Worm (Caenorhabditis elegans): ENCODE results near the gene Y49E10.10.

Y49E10.10 gene

DNA sequence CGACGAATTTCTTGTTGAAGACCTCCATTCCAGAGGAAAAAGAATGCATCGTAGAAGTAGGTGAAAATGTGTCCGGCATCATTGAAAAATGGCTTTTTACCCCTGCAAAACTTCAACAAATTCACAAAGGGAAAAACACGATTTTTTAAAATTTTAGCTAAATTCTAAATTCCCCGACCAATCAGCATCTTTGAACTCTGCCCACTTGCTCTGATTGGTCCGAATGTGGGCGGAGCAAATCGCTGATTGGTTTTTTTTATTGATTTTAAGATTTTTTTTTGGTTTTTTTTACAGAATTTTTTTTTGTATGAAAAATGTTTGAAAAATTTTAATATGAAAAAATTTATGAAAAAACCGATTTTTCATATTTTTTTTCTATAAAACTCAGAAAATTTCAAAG, 48.6 kb downstream of the Y49E10.10 start:
- no peak for TF ChIP-seq K11D2.4 (GFP tag; IDR thresholded peaks at IDR 0.05)
- no peak for TF ChIP-seq die-1 (tag; optimal IDR thresholded peaks at IDR 0.05)
- TF ChIP-seq nhr-120 (GFP tag; IDR thresholded peaks at IDR 0.05): no peak
- no peak for TF ChIP-seq ccch-3 (GFP tag; optimal IDR thresholded peaks at IDR 0.05)
- no peak for TF ChIP-seq aptf-3 (GFP tag; IDR thresholded peaks at IDR 0.05)
- TF ChIP-seq somi-1 (GFP tag; optimal IDR thresholded peaks at IDR 0.05): no peak
- TF ChIP-seq attf-5 (GFP tag; optimal IDR thresholded peaks at IDR 0.05): no peak
- TF ChIP-seq ztf-3 (GFP tag; optimal IDR thresholded peaks at IDR 0.05): no peak
- TF ChIP-seq dpff-1 (tag; optimal IDR thresholded peaks at IDR 0.05): no peak
- TF ChIP-seq ceh-58 (GFP tag; IDR thresholded peaks at IDR 0.05): no peak
- no peak for TF ChIP-seq athp-1 (tag; optimal IDR thresholded peaks at IDR 0.05)
- no peak for TF ChIP-seq dpl-1 (GFP tag; optimal IDR thresholded peaks at IDR 0.05)
- TF ChIP-seq unc-62 (GFP tag; optimal IDR thresholded peaks at IDR 0.05): no peak

DNA sequence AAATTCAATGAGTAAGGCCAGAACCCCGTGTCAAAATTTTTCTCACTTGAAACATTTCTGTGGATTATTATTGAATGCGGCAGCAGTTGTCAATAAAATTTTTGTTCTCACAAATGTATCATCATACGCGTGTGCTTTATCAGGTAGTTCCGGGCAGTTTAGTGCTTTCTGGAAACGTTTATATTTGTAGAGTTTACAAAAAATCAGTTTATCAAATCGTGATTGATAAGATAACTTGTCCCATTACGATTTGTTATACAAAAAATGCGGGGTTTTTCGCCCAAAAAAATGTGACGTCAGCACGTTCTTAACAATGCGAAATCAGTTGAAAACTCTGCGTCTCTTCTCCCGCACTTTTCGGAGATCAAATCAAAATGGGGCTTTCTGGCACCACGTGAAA, 50.0 kb downstream of the Y49E10.10 start:
- peak; percentile 67 for TF ChIP-seq nhr-80 (tag; optimal IDR thresholded peaks at IDR 0.05)
- TF ChIP-seq nhr-179 (tag; optimal IDR thresholded peaks at IDR 0.05): no peak

DNA sequence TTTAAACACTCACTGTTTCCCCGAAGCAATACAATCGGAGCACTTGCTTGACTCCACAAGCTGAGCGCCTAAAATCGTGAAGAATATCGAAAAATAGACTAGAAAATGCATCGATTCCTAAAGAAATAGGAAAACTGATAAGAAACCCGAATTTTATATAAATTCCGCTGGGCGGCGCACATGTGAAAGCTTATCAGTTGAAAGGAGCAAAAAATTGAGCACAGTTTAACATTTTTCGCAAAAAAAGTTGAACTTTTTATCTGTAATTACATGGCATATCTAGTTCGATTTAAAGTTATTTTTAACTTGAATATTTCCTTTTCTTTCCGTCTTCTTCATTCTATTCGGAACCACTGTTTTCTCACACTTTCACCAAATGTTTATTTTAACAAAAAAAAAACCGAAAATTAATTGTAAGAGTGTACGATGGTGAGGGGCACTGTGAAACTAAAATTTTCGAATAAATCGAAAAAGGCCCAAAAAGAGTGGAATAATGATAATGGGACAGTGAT, 50.8 kb downstream of the Y49E10.10 start, which contains the start of gene Y49E10.18:
Gene Y49E10.18, minus strand, starts transcription at position 116 of the 512 bp plus-strand sequence.
- TF ChIP-seq madf-3 (GFP tag; IDR thresholded peaks at IDR 0.05): no peak
- TF ChIP-seq attf-6 (GFP tag; IDR thresholded peaks at IDR 0.05): no peak
- TF ChIP-seq nhr-80 (tag; optimal IDR thresholded peaks at IDR 0.05): peak; percentile 36
- no peak for TF ChIP-seq lin-40 (tag; optimal IDR thresholded peaks at IDR 0.05)

Measured in whole organism, young adult.